Fruit fly (Drosophila melanogaster): Measurements from ENCODE around the gene CG31199.

The CG31199 gene

DNA sequence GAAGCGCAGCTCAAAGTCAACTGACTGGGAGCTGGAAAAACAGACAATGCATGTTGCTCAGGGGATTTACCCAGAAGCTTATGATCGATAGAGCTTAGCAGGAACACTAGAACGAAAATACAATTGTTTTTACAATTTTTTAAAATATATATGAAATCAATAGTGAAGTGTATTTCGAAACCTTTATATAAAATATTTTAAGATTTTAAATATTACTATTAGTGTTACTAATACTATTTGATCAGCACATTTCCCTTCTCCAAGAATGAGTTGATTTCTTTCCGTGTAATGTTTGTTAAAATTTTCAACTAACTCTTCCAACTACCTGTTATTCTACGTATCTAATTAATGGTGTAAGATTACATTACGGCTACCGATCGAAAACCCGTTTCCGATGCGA, at the start of gene CG31199:
Gene CG31199 (minus strand): TSS at position 101 of the 400 bp plus-strand sequence.
- TF ChIP-seq psq (optimal IDR thresholded peaks at IDR 0.05) (no peak), EcR (GFP tag; optimal IDR thresholded peaks at IDR 0.05) (no peak), pan (optimal IDR thresholded peaks at IDR 0.05) (no peak), Dll (optimal IDR thresholded peaks at IDR 0.05) (no peak), CG8478 (optimal IDR thresholded peaks at IDR 0.05) (no peak), usp (GFP tag; optimal IDR thresholded peaks at IDR 0.05) (no peak)

DNA sequence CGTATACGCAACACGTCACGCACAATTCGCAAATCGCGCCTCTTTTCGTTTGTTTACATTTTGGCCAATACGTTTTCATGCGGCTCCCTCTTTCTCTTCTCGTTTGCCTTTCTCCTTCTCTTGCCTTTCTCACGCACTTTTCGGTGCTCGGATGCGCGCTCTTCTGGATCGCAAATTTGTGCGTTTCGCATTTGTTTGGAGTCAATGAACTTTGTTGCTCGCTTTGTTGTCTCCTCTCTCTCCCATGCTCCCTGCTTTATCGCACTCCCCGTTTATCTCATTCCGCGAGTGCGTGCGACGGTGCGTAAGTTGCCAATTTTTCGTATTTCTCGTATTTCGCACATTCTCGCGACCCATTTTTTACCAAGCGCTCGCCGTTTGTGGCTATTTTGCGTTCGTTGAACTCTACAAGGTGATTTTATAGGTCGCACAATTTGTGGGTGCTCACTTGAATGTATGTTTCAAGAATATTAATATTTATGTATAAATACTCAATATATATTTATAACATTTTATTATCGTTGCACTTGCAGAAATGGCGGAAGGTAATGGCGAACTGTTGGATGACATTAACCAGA, 47.6 kb upstream of the CG31199 start:
- TF ChIP-seq CG8478 (optimal IDR thresholded peaks at IDR 0.05) (no peak), usp (GFP tag; optimal IDR thresholded peaks at IDR 0.05) (no peak), EcR (GFP tag; optimal IDR thresholded peaks at IDR 0.05) (peak; percentile 67 to 85)

DNA sequence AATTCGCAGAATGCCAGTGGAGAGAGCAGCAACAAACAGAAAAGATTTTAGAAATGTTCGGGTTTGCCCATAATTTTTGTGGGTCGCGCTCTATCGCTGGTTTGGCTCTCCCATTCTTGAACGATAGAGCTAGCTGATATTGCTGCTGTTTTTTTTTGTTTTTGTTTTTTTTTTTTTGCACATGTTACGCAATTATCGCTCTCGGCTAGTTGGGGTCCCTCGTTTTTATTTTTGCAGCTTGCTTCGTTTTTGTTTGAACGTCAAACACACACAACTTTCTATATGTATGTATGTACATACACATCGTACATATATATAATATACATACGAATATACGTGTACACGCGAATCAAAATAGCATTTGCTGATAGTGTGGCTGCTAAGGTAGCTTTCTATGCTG, 46.8 kb upstream of the CG31199 start:
- no peak for TF ChIP-seq pan (optimal IDR thresholded peaks at IDR 0.05)
- TF ChIP-seq usp (GFP tag; optimal IDR thresholded peaks at IDR 0.05), result no peak
- TF ChIP-seq EcR (GFP tag; optimal IDR thresholded peaks at IDR 0.05), result no peak
- no peak for TF ChIP-seq CG8478 (optimal IDR thresholded peaks at IDR 0.05)
- TF ChIP-seq Dll (optimal IDR thresholded peaks at IDR 0.05), result no peak
- TF ChIP-seq psq (optimal IDR thresholded peaks at IDR 0.05), result no peak

DNA sequence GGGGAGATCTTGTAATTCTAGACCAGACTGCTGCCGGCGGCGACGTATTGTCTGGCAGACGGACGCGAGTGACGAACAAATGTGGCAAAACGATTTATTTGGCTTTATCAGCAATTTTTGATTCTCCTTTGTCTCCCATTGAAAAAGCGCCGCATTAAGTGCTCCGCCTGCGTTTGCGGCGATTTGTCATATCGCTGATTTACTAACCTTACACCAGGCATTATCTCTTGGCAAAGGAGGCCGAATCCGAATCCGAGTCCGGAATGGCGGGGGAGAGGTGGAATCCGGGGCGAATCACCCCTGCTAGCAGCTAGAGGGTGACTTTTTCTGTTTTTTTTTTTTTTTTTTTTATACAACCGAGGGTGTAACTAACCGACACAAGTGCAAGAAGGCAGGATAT, 44.9 kb upstream of the CG31199 start:
- no peak for TF ChIP-seq usp (GFP tag; optimal IDR thresholded peaks at IDR 0.05)
- TF ChIP-seq CG8478 (optimal IDR thresholded peaks at IDR 0.05), result no peak
- TF ChIP-seq EcR (GFP tag; optimal IDR thresholded peaks at IDR 0.05), result no peak
- no peak for TF ChIP-seq Dll (optimal IDR thresholded peaks at IDR 0.05)
- TF ChIP-seq psq (optimal IDR thresholded peaks at IDR 0.05), result no peak
- TF ChIP-seq pan (optimal IDR thresholded peaks at IDR 0.05), result no peak

DNA sequence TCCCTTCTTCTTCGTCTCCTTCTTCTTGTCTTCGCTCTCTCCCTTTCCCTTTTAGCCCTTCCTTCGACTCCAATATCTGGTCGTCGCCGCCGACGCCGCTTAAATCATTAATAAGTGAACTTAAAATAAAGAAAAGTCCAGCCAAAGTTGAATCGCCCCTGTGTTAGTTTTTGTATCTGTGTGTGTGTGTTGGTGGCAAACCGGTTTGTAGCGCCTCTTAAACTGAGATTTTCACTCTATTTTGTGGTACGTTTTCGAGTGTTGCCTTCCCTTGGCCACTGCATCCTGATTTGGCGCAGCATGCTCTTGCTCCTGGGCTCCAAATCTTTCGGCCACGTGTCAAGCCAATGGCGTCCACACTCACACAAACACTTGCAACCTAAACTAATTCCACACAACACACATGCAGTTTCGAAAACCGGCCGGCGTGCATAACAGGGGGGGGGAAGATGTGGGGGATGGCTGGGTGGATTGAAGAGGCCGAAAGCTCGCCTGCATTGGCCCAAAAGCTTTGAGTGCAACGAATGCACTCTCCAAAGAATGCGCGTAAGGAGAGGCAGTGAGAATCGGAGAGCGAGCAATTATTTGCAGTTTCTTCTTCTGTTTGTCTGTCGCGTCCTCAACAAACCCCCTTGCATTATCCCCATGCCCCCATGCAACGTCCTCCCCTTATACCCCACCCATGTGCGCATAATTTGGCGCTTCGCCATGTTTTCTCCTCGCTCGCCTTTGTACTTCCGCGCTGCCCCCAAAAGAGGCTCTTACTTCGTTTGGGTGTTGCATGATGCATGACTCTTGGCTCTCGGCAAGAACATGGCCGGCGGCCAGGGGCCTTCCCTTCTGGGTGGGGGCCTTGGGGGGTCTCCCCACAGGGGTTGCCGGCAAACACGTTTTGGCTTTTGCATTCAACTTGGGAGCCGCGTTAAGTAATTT, 41.0 kb upstream of the CG31199 start:
- TF ChIP-seq Dll (optimal IDR thresholded peaks at IDR 0.05) (peak; percentile 85), usp (GFP tag; optimal IDR thresholded peaks at IDR 0.05) (no peak), CG8478 (optimal IDR thresholded peaks at IDR 0.05) (no peak), EcR (GFP tag; optimal IDR thresholded peaks at IDR 0.05) (peak in 1 of 2 experiments; percentile 17), psq (optimal IDR thresholded peaks at IDR 0.05) (no peak)

DNA sequence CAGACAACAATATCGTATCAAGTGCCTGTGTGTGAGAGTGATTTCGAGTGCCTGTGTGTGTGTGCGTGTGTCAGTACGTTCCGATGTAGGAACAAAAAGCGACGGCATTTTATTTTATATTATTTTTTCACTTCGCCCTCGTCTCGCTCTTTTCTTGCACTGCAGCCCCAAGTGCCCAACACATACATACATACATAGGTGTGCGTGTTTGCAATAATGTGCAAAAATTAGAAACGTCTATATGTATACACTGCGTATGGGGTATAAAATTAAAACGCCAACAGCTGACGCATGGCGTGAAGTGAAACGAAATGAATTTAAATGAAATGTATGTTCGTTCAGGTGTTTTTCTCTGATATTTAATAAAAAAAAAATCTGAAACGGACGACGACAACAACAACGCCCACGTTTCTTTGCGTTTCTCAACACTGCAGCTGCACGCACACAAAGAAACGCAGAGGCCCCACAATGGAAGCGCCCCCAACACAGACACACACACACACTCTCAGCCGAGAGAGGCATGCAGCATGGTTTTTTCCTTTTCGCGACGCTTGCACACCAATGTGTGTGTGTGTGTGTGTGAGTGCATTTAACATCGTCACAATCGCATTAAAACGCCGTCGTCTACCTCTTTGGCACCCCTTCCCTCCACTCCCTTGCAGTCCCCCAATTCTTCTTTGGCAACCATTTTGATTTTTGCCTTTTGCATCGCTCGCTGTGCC, 40.2 kb upstream of the CG31199 start:
- no peak for TF ChIP-seq EcR (GFP tag; optimal IDR thresholded peaks at IDR 0.05)
- peak; percentile 70 for TF ChIP-seq CG8478 (optimal IDR thresholded peaks at IDR 0.05)
- no peak for TF ChIP-seq pan (optimal IDR thresholded peaks at IDR 0.05)
- no peak for TF ChIP-seq psq (optimal IDR thresholded peaks at IDR 0.05)
- TF ChIP-seq usp (GFP tag; optimal IDR thresholded peaks at IDR 0.05), result no peak
- peak; percentile 60 for TF ChIP-seq Dll (optimal IDR thresholded peaks at IDR 0.05)

DNA sequence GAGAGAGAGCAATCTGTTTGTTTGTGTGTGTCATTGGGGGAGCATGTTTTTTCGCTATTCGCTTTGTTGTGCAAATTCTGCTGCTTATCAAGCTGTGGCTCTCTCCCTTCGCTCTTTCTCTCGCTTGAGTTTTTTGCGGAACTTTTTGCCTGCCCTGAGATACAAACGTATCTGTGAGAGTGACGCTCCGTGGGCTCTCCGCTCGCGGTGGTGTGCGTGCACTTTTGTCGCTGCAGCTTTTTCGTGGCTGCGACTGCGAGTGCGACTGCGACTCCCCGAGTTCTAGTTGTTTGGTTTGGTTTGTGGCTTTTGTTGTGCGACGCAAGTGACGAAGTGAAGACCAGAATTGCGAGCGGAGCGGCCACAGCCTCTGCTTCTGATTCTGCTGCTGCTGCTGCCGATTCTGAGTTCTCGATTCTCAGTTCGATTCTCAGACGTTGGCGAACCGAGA, 39.0 kb upstream of the CG31199 start:
- no peak for TF ChIP-seq psq (optimal IDR thresholded peaks at IDR 0.05)
- peak; percentile 99 for TF ChIP-seq Dll (optimal IDR thresholded peaks at IDR 0.05)
- no peak for TF ChIP-seq pan (optimal IDR thresholded peaks at IDR 0.05)
- TF ChIP-seq EcR (GFP tag; optimal IDR thresholded peaks at IDR 0.05), result no peak
- TF ChIP-seq CG8478 (optimal IDR thresholded peaks at IDR 0.05), result no peak

DNA sequence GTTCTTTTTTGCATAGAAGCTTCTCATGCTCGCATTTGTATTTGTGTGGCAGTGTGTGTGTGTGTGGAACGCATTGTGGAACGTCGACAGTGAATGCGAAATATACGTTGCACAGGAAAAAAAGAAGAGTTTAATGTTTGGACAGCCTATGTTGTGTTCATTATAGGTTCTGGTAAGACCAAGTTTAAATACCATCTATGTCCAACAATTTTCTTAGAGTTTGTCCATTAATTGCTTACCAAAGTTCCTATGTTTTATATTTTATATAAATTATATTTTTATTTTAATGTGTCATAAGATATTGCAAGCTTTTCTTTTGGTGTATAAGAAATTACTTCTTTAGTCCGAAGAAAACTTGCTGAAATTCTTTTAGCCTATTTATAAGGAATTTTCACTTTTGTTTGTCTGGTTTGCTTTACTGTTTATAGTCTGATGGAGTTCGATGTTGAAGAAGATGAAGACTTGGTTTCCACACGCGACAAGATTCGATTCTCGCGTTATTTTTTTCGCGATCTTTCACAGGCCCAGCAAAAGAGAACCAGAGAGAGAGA, 38.5 kb upstream of the CG31199 start:
- TF ChIP-seq Dll (optimal IDR thresholded peaks at IDR 0.05) (no peak), pan (optimal IDR thresholded peaks at IDR 0.05) (no peak), CG8478 (optimal IDR thresholded peaks at IDR 0.05) (no peak), EcR (GFP tag; optimal IDR thresholded peaks at IDR 0.05) (no peak), usp (GFP tag; optimal IDR thresholded peaks at IDR 0.05) (no peak), psq (optimal IDR thresholded peaks at IDR 0.05) (no peak)

DNA sequence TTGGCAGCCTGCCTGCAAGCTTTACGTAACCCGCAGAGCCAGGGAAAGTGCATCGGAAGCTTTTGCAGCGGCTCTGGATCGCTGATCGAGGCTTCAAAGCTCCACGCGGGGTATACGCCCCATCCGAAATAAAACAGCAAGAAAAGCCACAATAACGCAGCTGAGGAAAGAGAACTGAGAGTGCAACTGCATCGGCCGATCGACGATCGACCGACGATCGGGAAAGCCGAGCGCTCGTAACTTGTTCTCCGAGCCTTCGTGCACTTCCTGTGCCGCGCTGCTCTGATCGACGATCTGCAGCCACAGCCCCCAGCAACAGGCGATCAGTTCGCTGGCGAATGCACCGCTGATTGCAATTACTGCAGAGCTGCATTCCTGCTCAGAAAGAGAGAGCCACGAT, 36.3 kb upstream of the CG31199 start:
- TF ChIP-seq psq (optimal IDR thresholded peaks at IDR 0.05) (no peak), Dll (optimal IDR thresholded peaks at IDR 0.05) (peak; percentile 40)

DNA sequence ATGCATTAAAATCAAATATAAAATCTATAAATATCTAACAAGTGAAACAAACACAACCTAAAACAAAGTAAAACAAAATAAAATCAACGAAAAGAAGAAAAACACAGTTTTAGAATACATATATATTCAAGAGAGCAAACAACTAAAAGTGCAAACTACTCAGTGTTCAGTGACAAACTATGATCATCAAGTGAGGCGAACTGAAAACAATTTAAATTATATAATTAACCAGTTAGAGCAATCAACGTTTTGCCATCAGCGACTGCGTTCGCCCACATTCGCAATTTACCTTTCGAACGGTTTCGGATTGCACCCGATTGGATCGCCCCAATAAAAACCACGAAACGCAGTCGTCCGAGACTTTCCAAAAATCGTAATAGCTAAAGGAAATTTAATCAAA, 35.9 kb upstream of the CG31199 start:
- no peak for TF ChIP-seq pan (optimal IDR thresholded peaks at IDR 0.05)
- TF ChIP-seq psq (optimal IDR thresholded peaks at IDR 0.05), result no peak
- TF ChIP-seq CG8478 (optimal IDR thresholded peaks at IDR 0.05), result no peak
- TF ChIP-seq Dll (optimal IDR thresholded peaks at IDR 0.05), result no peak
- TF ChIP-seq EcR (GFP tag; optimal IDR thresholded peaks at IDR 0.05), result no peak
- no peak for TF ChIP-seq usp (GFP tag; optimal IDR thresholded peaks at IDR 0.05)

DNA sequence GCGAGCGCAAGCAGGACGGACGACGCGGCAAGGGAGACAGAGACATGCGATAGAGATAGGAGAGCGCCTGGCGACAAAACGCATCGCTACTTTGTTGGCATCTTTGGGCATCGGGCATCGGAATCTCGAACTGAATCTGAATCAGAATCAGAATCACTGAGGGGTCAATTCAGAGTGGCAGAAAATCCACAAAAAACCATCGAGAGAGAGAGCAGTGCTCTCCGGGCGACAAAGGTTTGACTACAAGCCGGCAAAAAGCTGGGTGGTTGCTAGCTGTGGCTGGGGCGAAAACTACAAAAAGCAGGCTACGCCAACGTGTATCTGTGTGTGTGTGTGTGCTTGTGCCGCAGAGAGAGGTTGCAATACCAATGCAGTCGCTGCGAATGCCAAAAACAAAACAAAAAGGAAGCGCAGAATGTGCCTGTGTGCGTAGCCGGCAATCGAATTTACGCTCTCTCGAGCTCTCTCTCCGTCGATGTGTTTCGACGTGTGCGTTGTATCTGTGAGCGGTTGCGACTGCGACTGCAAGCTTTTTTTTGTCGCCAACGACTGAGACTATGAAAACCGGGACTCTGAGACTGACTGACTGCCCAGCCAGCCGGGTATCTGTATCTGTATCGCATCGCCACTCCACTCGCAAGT, 34.7 kb upstream of the CG31199 start:
- TF ChIP-seq psq (optimal IDR thresholded peaks at IDR 0.05), result no peak
- TF ChIP-seq Dll (optimal IDR thresholded peaks at IDR 0.05), result peak; percentile 89
- peak; percentile 2 for TF ChIP-seq CG8478 (optimal IDR thresholded peaks at IDR 0.05)
- no peak for TF ChIP-seq usp (GFP tag; optimal IDR thresholded peaks at IDR 0.05)
- peak in 1 of 2 experiments; percentile 58 for TF ChIP-seq EcR (GFP tag; optimal IDR thresholded peaks at IDR 0.05)
- no peak for TF ChIP-seq pan (optimal IDR thresholded peaks at IDR 0.05)

All from whole organism.